Worm (Caenorhabditis elegans): Measurements from ENCODE around the gene W03C9.1.

The W03C9.1 gene

ce11 chrII:11968275-11968674 lies 6.3 kb upstream of the W03C9.1 start, which contains the start of gene mex-1 (continued):
- TF ChIP-seq zim-3 (tag; optimal IDR thresholded peaks at IDR 0.05), result no peak
- no peak for TF ChIP-seq rec-8 (tag; optimal IDR thresholded peaks at IDR 0.05)
- TF ChIP-seq efl-1 (GFP tag; optimal IDR thresholded peaks at IDR 0.05), result peak; percentile 99
- TF ChIP-seq T26A5.8 (tag; optimal IDR thresholded peaks at IDR 0.05), result no peak
- TF ChIP-seq Y53F4B.3 (GFP tag; IDR thresholded peaks at IDR 0.05), result 0 out of 2 replicates have a peak, but pooled peaks have one; percentile 31
- TF ChIP-seq somi-1 (GFP tag; optimal IDR thresholded peaks at IDR 0.05), result no peak
- TF ChIP-seq lsl-1 (GFP tag; optimal IDR thresholded peaks at IDR 0.05), result peak; percentile 100
- TF ChIP-seq hlh-26 (GFP tag; conservative IDR thresholded peaks at IDR 0.05), result no peak
- TF ChIP-seq madf-6 (GFP tag; IDR thresholded peaks at IDR 0.05), result peak; percentile 100
- no peak for TF ChIP-seq nhr-120 (GFP tag; IDR thresholded peaks at IDR 0.05)
- peak; percentile 78 for TF ChIP-seq attf-6 (GFP tag; IDR thresholded peaks at IDR 0.05)
- TF ChIP-seq unc-130 (GFP tag; optimal IDR thresholded peaks at IDR 0.05), result peak; percentile 92
- peak; percentile 78 for TF ChIP-seq Y79H2A.3 (GFP tag; conservative IDR thresholded peaks at IDR 0.05)
- TF ChIP-seq rcor-1 (GFP tag; IDR thresholded peaks at IDR 0.05), result peak; percentile 92
- no peak for TF ChIP-seq nfya-1 (tag; optimal IDR thresholded peaks at IDR 0.05; ENCODE audit: borderline replicate concordance, insufficient read depth)
- peak; percentile 98 for TF ChIP-seq madf-8 (GFP tag; conservative IDR thresholded peaks at IDR 0.05)
- peak; percentile 95 for TF ChIP-seq tlf-1 (GFP tag; optimal IDR thresholded peaks at IDR 0.05)
- TF ChIP-seq hlh-12 (tag; optimal IDR thresholded peaks at IDR 0.05), result no peak
- no peak for TF ChIP-seq ccch-3 (GFP tag; optimal IDR thresholded peaks at IDR 0.05)
- no peak for TF ChIP-seq tbx-9 (tag; optimal IDR thresholded peaks at IDR 0.05; ENCODE audit: borderline replicate concordance)
- TF ChIP-seq lir-1 (GFP tag; conservative IDR thresholded peaks at IDR 0.05), result peak; percentile 66; the same call in 1 of the 2 replicates
- peak; percentile 99 for TF ChIP-seq madf-3 (GFP tag; IDR thresholded peaks at IDR 0.05)
- TF ChIP-seq fkh-3 (tag; optimal IDR thresholded peaks at IDR 0.05), result no peak
- TF ChIP-seq Y67H2A.10 (GFP tag; conservative IDR thresholded peaks at IDR 0.05), result 0 out of 2 replicates have a peak, but pooled peaks have one; percentile 33
- TF ChIP-seq lin-54 (GFP tag; optimal IDR thresholded peaks at IDR 0.05), result peak; percentile 92
- TF ChIP-seq D2030.7 (GFP tag; IDR thresholded peaks at IDR 0.05), result peak; percentile 98
- no peak for TF ChIP-seq atf-7 (tag; optimal IDR thresholded peaks at IDR 0.05)
- TF ChIP-seq bed-2 (GFP tag; IDR thresholded peaks at IDR 0.05), result no peak
- TF ChIP-seq ZK185.1 (tag; optimal IDR thresholded peaks at IDR 0.05; ENCODE audit: poor library complexity, severe bottlenecking), result no peak
- no peak for TF ChIP-seq ztf-3 (GFP tag; optimal IDR thresholded peaks at IDR 0.05)
- TF ChIP-seq F37B4.10 (GFP tag; IDR thresholded peaks at IDR 0.05), result 0 out of 2 replicates have a peak, but pooled peaks have one; percentile 32
- no peak for TF ChIP-seq ztf-25 (GFP tag; IDR thresholded peaks at IDR 0.05)
- peak; percentile 54 for TF ChIP-seq snpc-4 (GFP tag; optimal IDR thresholded peaks at IDR 0.05)
- TF ChIP-seq snpc-4 (tag; optimal IDR thresholded peaks at IDR 0.05), result peak in 1 of 4 experiments; percentile 32
- no peak for TF ChIP-seq zfh-2 (GFP tag; conservative IDR thresholded peaks at IDR 0.05)
- peak; percentile 96 for TF ChIP-seq snpc-3.4 (tag; optimal IDR thresholded peaks at IDR 0.05)
- TF ChIP-seq pbrm-1 (GFP tag; IDR thresholded peaks at IDR 0.05), result peak; percentile 87
- TF ChIP-seq nfyb-1 (GFP tag; IDR thresholded peaks at IDR 0.05), result peak; percentile 85; the same call in 1 of the 2 replicates
- TF ChIP-seq ztf-28 (GFP tag; IDR thresholded peaks at IDR 0.05), result peak; percentile 92
- TF ChIP-seq athp-1 (tag; optimal IDR thresholded peaks at IDR 0.05), result peak; percentile 66
- 0 out of 2 replicates have a peak, but pooled peaks have one; percentile 56 for TF ChIP-seq aptf-2 (GFP tag; conservative IDR thresholded peaks at IDR 0.05)
- TF ChIP-seq hsf-1 (GFP tag; IDR thresholded peaks at IDR 0.05), result peak; percentile 91
- no peak for TF ChIP-seq mxl-1 (tag; optimal IDR thresholded peaks at IDR 0.05)
- peak; percentile 91 for TF ChIP-seq B0019.2 (GFP tag; conservative IDR thresholded peaks at IDR 0.05)
- TF ChIP-seq repo-1 (tag; optimal IDR thresholded peaks at IDR 0.05), result no peak
- TF ChIP-seq F39B2.1 (GFP tag; IDR thresholded peaks at IDR 0.05), result no peak
- TF ChIP-seq K11D2.4 (GFP tag; IDR thresholded peaks at IDR 0.05), result no peak
- TF ChIP-seq dpl-1 (GFP tag; optimal IDR thresholded peaks at IDR 0.05), result peak; percentile 97
- no peak for TF ChIP-seq F57A8.1 (GFP tag; optimal IDR thresholded peaks at IDR 0.05)

All from whole organism, young adult.